Worm (Caenorhabditis elegans): ENCODE data around the gene T28F3.9.

- TF ChIP-seq nhr-23 (tag; optimal IDR thresholded peaks at IDR 0.05) (no peak), elt-3 (tag; optimal IDR thresholded peaks at IDR 0.05) (no peak), jun-1 (tag; optimal IDR thresholded peaks at IDR 0.05) (no peak), nhr-11 (tag; optimal IDR thresholded peaks at IDR 0.05) (no peak), mdl-1 (tag; optimal IDR thresholded peaks at IDR 0.05) (no peak), aly-2 (tag; optimal IDR thresholded peaks at IDR 0.05) (no peak), ZK546.5 (tag; optimal IDR thresholded peaks at IDR 0.05) (no peak), snpc-4 (tag; optimal IDR thresholded peaks at IDR 0.05) (no peak), zag-1 (tag; optimal IDR thresholded peaks at IDR 0.05) (no peak), egl-5 (tag; optimal IDR thresholded peaks at IDR 0.05) (no peak), lin-15B (tag; optimal IDR thresholded peaks at IDR 0.05) (no peak), ztf-11 (tag; optimal IDR thresholded peaks at IDR 0.05) (no peak)
Observed at ce11 chrIV:17284099-17284498, 24.2 kb upstream of the T28F3.9 start, which contains the start of gene nra-1.
